Fruit fly (Drosophila melanogaster): ENCODE results near the gene futsch.

Gene futsch

dm6 chrX:1482840-1483518 is 74.1 kb downstream of the futsch start, which contains the start of the genes sta and inc (continued):
- TF ChIP-seq sqz (GFP tag; optimal IDR thresholded peaks at IDR 0.05) (peak; percentile 55), gsb-n (tag; optimal IDR thresholded peaks at IDR 0.05) (peak; percentile 69), pb (GFP tag; optimal IDR thresholded peaks at IDR 0.05) (peak; percentile 53), CG3281 (GFP tag; optimal IDR thresholded peaks at IDR 0.05) (peak; percentile 84), CG10543 (GFP tag; optimal IDR thresholded peaks at IDR 0.05) (peak; percentile 82), ERR (GFP tag; optimal IDR thresholded peaks at IDR 0.05) (no peak), PHDP (tag; optimal IDR thresholded peaks at IDR 0.05) (peak; percentile 79), Xbp1 (GFP tag; optimal IDR thresholded peaks at IDR 0.05) (peak; percentile 38), NfI (GFP tag; optimal IDR thresholded peaks at IDR 0.05) (peak; percentile 75), CG17829 (tag; optimal IDR thresholded peaks at IDR 0.05) (peak; percentile 99), sug (tag; optimal IDR thresholded peaks at IDR 0.05) (peak; percentile 74), Fer2 (tag; optimal IDR thresholded peaks at IDR 0.05) (peak; percentile 52), CG6813 (GFP tag; optimal IDR thresholded peaks at IDR 0.05) (peak; percentile 86), wdn (GFP tag; IDR thresholded peaks at IDR 0.05) (peak; percentile 33; the same call in 1 of the 2 replicates), CG6854 (GFP tag; optimal IDR thresholded peaks at IDR 0.05) (peak; percentile 75), CG14710 (tag; optimal IDR thresholded peaks at IDR 0.05) (peak; percentile 75), CG8089 (GFP tag; optimal IDR thresholded peaks at IDR 0.05) (peak; percentile 45), dysf (GFP tag; IDR thresholded peaks at IDR 0.05) (peak; percentile 50; the same call in 1 of the 3 replicates), en (GFP tag; optimal IDR thresholded peaks at IDR 0.05) (no peak), hb (GFP tag; IDR thresholded peaks at IDR 0.05; ENCODE audit: partially characterized antibody) (no peak), crc (GFP tag; optimal IDR thresholded peaks at IDR 0.05) (no peak), Aef1 (GFP tag; IDR thresholded peaks at IDR 0.05) (no peak), org-1 (GFP tag; optimal IDR thresholded peaks at IDR 0.05) (peak; percentile 59), CG13775 (GFP tag; optimal IDR thresholded peaks at IDR 0.05) (peak; percentile 47), CG11560 (tag; IDR thresholded peaks at IDR 0.05) (no peak), CG10462 (GFP tag; optimal IDR thresholded peaks at IDR 0.05) (no peak), Pdp1 (GFP tag; optimal IDR thresholded peaks at IDR 0.05) (peak; percentile 40 to 65), prd (optimal IDR thresholded peaks at IDR 0.05) (no peak), prd (GFP tag; IDR thresholded peaks at IDR 0.05) (0 out of 3 replicates have a peak, but pooled peaks have one; percentile 40), odd (GFP tag; optimal IDR thresholded peaks at IDR 0.05) (peak; percentile 69), CG14667 (GFP tag; IDR thresholded peaks at IDR 0.05) (no peak), CG18599 (GFP tag; optimal IDR thresholded peaks at IDR 0.05) (peak; percentile 80), Blimp-1 (GFP tag; optimal IDR thresholded peaks at IDR 0.05) (peak; percentile 12), crol (GFP tag; IDR thresholded peaks at IDR 0.05) (no peak), otp (GFP tag; IDR thresholded peaks at IDR 0.05) (peak; percentile 40; the same call in 1 of the 3 replicates), Elba2 (GFP tag; optimal IDR thresholded peaks at IDR 0.05) (no peak), Side (GFP tag; optimal IDR thresholded peaks at IDR 0.05) (peak; percentile 84), CG2875 (GFP tag; optimal IDR thresholded peaks at IDR 0.05) (peak; percentile 66), NC2α (GFP tag; optimal IDR thresholded peaks at IDR 0.05) (peak; percentile 17), Abd-B (GFP tag; optimal IDR thresholded peaks at IDR 0.05) (no peak), HmgD (GFP tag; optimal IDR thresholded peaks at IDR 0.05) (peak; percentile 74), ro (GFP tag; IDR thresholded peaks at IDR 0.05) (no peak), CG34422 (GFP tag; IDR thresholded peaks at IDR 0.05) (peak; percentile 80; the same call in 2 of the 3 replicates), Hsf (GFP tag; optimal IDR thresholded peaks at IDR 0.05) (peak; percentile 37), kay (GFP tag; optimal IDR thresholded peaks at IDR 0.05) (peak; percentile 0), so (GFP tag; IDR thresholded peaks at IDR 0.05) (peak; percentile 68; the same call in 1 of the 3 replicates), CG1024 (GFP tag; IDR thresholded peaks at IDR 0.05) (no peak), salm (tag; optimal IDR thresholded peaks at IDR 0.05) (peak; percentile 22), CG32532 (GFP tag; IDR thresholded peaks at IDR 0.05) (peak; percentile 66), CG15514 (GFP tag; optimal IDR thresholded peaks at IDR 0.05) (peak; percentile 89)

Data from whole organism, embryonic.